Worm (Caenorhabditis elegans) whole organism, mixed stage, embryonic: ENCODE measurements around the gene srx-33.

Source experiments
- M03D4.4 ChIP-seq: sonication (generic microtip); optimal IDR thresholded peaks from 2 replicates; lab custom pipeline; 2017; ENCODE audit warnings: mild to moderate bottlenecking, missing genetic modification characterization, missing compliant biosample characterization
- elt-1 ChIP-seq: sonication (generic microtip); optimal IDR thresholded peaks from 2 replicates; lab custom pipeline; 2017; ENCODE audit warnings: missing genetic modification characterization, mild to moderate bottlenecking, missing compliant biosample characterization, antibody characterized with exemption, moderate library complexity, borderline replicate concordance; ENCODE audit not compliant: insufficient read depth
- hlh-1 ChIP-seq: fragments of 150-350 bp; optimal IDR thresholded peaks from 2 replicates; lab custom pipeline; 2014; ENCODE audit warnings: missing biosample characterization, missing genetic modification reagents, missing genetic modification characterization
- lin-13 ChIP-seq: fragments of 150-350 bp; optimal IDR thresholded peaks from 2 replicates; lab custom pipeline; 2014; ENCODE audit warnings: missing biosample characterization, missing genetic modification characterization
- lsy-2 ChIP-seq: fragments of 150-350 bp; optimal IDR thresholded peaks from 2 replicates; lab custom pipeline; 2014; ENCODE audit warnings: missing biosample characterization, missing genetic modification characterization
- nhr-237 ChIP-seq: fragments of 150-350 bp; optimal IDR thresholded peaks from 2 replicates; lab custom pipeline; 2014; ENCODE audit warnings: missing biosample characterization, missing genetic modification characterization
- nhr-28 ChIP-seq: fragments of 150-350 bp; optimal IDR thresholded peaks from 2 replicates; lab custom pipeline; 2014; ENCODE audit warnings: missing biosample characterization, missing genetic modification characterization
- pha-4 ChIP-seq: fragments of 150-350 bp; optimal IDR thresholded peaks from 2 replicates; lab custom pipeline; 2018; ENCODE audit warnings: missing biosample characterization, missing genetic modification reagents, missing genetic modification characterization
- sem-2 ChIP-seq: fragments of 200-800 bp; sonication (Bioruptor generic); optimal IDR thresholded peaks from 2 replicates; lab custom pipeline; 2018; ENCODE audit warnings: mild to moderate bottlenecking, missing genetic modification characterization, missing compliant biosample characterization
- snpc-4 ChIP-seq: fragments of 150-350 bp; optimal IDR thresholded peaks from 2 replicates; lab custom pipeline; 2014; ENCODE audit warnings: missing biosample characterization, missing genetic modification characterization
- unc-62 ChIP-seq: fragments of 150-350 bp; optimal IDR thresholded peaks from 2 replicates; lab custom pipeline; 2014; ENCODE audit warnings: missing biosample characterization, missing genetic modification reagents, missing genetic modification characterization
- ztf-11 ChIP-seq: fragments of 150-350 bp; optimal IDR thresholded peaks from 2 replicates; lab custom pipeline; 2014; ENCODE audit warnings: missing biosample characterization, missing genetic modification characterization

- TF ChIP-seq elt-1 (no peak), lin-13 (tag; lab: Kevin White, UChicago) (no peak), pha-4 (tag; lab: Kevin White, UChicago) (no peak), nhr-28 (tag; lab: Kevin White, UChicago) (no peak), unc-62 (GFP tag; lab: Kevin White, UChicago) (no peak), lsy-2 (no peak), ztf-11 (tag; lab: Kevin White, UChicago) (no peak), sem-2 (GFP tag; lab: Kevin White, UChicago) (no peak), M03D4.4 (tag; lab: Kevin White, UChicago) (no peak), snpc-4 (tag; lab: Kevin White, UChicago) (no peak), hlh-1 (tag; lab: Kevin White, UChicago) (no peak), nhr-237 (no peak)
Observed at ce11 chrV:7112223-7112622, 6.5 kb downstream of the srx-33 start.
